Fruit fly (Drosophila melanogaster) whole organism, embryonic: ENCODE measurements around the gene Lgr1.

ENCODE experiments used
- Adf1 ChIP-seq: fragments of 200-800 bp; sonication (Bioruptor generic); IDR thresholded peaks from 2 replicates; pipeline ENCODE4 v1.3.6; 2022; ENCODE audit warnings: missing biosample characterization, missing genetic modification characterization
- Aef1 ChIP-seq: fragments of 200-800 bp; sonication (Bioruptor generic); IDR thresholded peaks from 3 replicates; pipeline ENCODE4 v1.3.6; 2022; ENCODE audit warnings: missing biosample characterization, missing genetic modification characterization
- CG10209 ChIP-seq: fragments of 200-800 bp; sonication (Bioruptor generic); optimal IDR thresholded peaks from 3 replicates; lab custom pipeline; 2017; ENCODE audit warnings: missing biosample characterization, mild to moderate bottlenecking, missing genetic modification characterization, missing genetic modification reagents
- CG1024 ChIP-seq: fragments of 200-800 bp; sonication (Bioruptor generic); IDR thresholded peaks from 2 replicates; pipeline ENCODE4 v1.3.6; 2022; ENCODE audit warnings: missing biosample characterization, missing genetic modification characterization
- CG10543 ChIP-seq: fragments of 200-800 bp; sonication (Bioruptor generic); optimal IDR thresholded peaks from 3 replicates; lab custom pipeline; 2017; ENCODE audit warnings: missing biosample characterization, mild to moderate bottlenecking, missing genetic modification characterization, moderate library complexity
- CG11504 ChIP-seq: fragments of 200-800 bp; sonication (Bioruptor generic); optimal IDR thresholded peaks from 3 replicates; lab custom pipeline; 2019; ENCODE audit warnings: missing biosample characterization, mild to moderate bottlenecking, missing genetic modification characterization, moderate library complexity
- CG12391 ChIP-seq: fragments of 200-800 bp; sonication (Bioruptor generic); optimal IDR thresholded peaks from 3 replicates; lab custom pipeline; 2018; ENCODE audit warnings: missing biosample characterization, mild to moderate bottlenecking, missing genetic modification characterization, moderate library complexity
- CG12769 ChIP-seq: fragments of 200-800 bp; sonication (Bioruptor generic); optimal IDR thresholded peaks from 2 replicates; lab custom pipeline; 2019; ENCODE audit warnings: missing biosample characterization, mild to moderate bottlenecking, missing genetic modification characterization, moderate library complexity
- CG13894 ChIP-seq: fragments of 200-800 bp; sonication (Bioruptor generic); optimal IDR thresholded peaks from 3 replicates; lab custom pipeline; 2018; ENCODE audit warnings: missing biosample characterization, mild to moderate bottlenecking, missing genetic modification characterization, moderate library complexity
- CG17359 ChIP-seq: fragments of 200-800 bp; sonication (Bioruptor generic); optimal IDR thresholded peaks from 3 replicates; lab custom pipeline; 2018; ENCODE audit warnings: missing biosample characterization, mild to moderate bottlenecking, missing genetic modification characterization, moderate library complexity
- CG1792 ChIP-seq: fragments of 200-800 bp; sonication (Bioruptor generic); optimal IDR thresholded peaks from 2 replicates; lab custom pipeline; 2016; ENCODE audit warnings: missing biosample characterization, missing genetic modification characterization
- CG2120 ChIP-seq: fragments of 200-800 bp; sonication (Bioruptor generic); optimal IDR thresholded peaks from 3 replicates; lab custom pipeline; 2016; ENCODE audit warnings: missing biosample characterization, missing genetic modification characterization
- CG2712 ChIP-seq: fragments of 200-800 bp; optimal IDR thresholded peaks from 3 replicates; lab custom pipeline; 2019; ENCODE audit warnings: missing biosample characterization, mild to moderate bottlenecking, missing genetic modification characterization, moderate library complexity
- CG3838 ChIP-seq: fragments of 200-800 bp; sonication (Bioruptor generic); optimal IDR thresholded peaks from 3 replicates; lab custom pipeline; 2016; ENCODE audit warnings: missing biosample characterization, missing genetic modification characterization
- CG42726 ChIP-seq: fragments of 200-800 bp; sonication (Bioruptor generic); IDR thresholded peaks from 2 replicates; pipeline ENCODE4 v1.3.6; 2022; ENCODE audit warnings: missing biosample characterization, missing genetic modification characterization; ENCODE audit not compliant: partially characterized antibody
- CG4404 ChIP-seq: fragments of 200-800 bp; sonication (Bioruptor generic); IDR thresholded peaks from 2 replicates; pipeline ENCODE4 v1.3.6; 2022; ENCODE audit warnings: missing biosample characterization, missing genetic modification characterization
- CG9609 ChIP-seq: fragments of 200-800 bp; sonication (Bioruptor generic); optimal IDR thresholded peaks from 3 replicates; lab custom pipeline; 2016; ENCODE audit warnings: missing biosample characterization, missing genetic modification characterization
- CG9727 ChIP-seq: fragments of 200-800 bp; sonication (Bioruptor generic); optimal IDR thresholded peaks from 3 replicates; lab custom pipeline; 2017; ENCODE audit warnings: missing biosample characterization, mild to moderate bottlenecking, missing genetic modification characterization
- CG9932 ChIP-seq: fragments of 200-800 bp; sonication (Bioruptor generic); IDR thresholded peaks from 2 replicates; pipeline ENCODE4 v1.3.6; 2022; ENCODE audit warnings: missing biosample characterization, missing genetic modification characterization
- D19A ChIP-seq: fragments of 200-800 bp; optimal IDR thresholded peaks from 3 replicates; lab custom pipeline; 2019; ENCODE audit warnings: missing biosample characterization, mild to moderate bottlenecking, missing genetic modification characterization, moderate library complexity
- D19B ChIP-seq: fragments of 200-800 bp; sonication (Bioruptor generic); optimal IDR thresholded peaks from 2 replicates; lab custom pipeline; 2017; ENCODE audit warnings: missing biosample characterization, mild to moderate bottlenecking, missing genetic modification characterization
- Dfd ChIP-seq, 2 experiments: fragments of >200 bp; optimal IDR thresholded peaks; 2 replicates each; lab custom pipeline; 2017; ENCODE audit warnings: missing biosample characterization in 2 of 2, missing genetic modification characterization in 2 of 2
- Doc2 ChIP-seq: fragments of 200-800 bp; sonication (Bioruptor generic); IDR thresholded peaks from 2 replicates; pipeline ENCODE4 v1.3.6; 2022; ENCODE audit warnings: missing biosample characterization, missing genetic modification characterization
- Fer3 ChIP-seq: fragments of 200-800 bp; sonication (Bioruptor generic); optimal IDR thresholded peaks from 2 replicates; lab custom pipeline; 2018; ENCODE audit warnings: missing biosample characterization, mild to moderate bottlenecking, missing genetic modification characterization, moderate library complexity
- HLH4C ChIP-seq: fragments of 200-800 bp; sonication (Bioruptor generic); IDR thresholded peaks from 3 replicates; pipeline ENCODE4 v1.3.6; 2022; ENCODE audit warnings: missing biosample characterization, missing genetic modification characterization; ENCODE audit not compliant: partially characterized antibody
- Hr3 ChIP-seq: fragments of 200-800 bp; sonication (Bioruptor generic); optimal IDR thresholded peaks from 3 replicates; lab custom pipeline; 2016; ENCODE audit warnings: missing biosample characterization, missing genetic modification characterization
- Jarid2 ChIP-seq: fragments of 200-800 bp; sonication (Bioruptor generic); optimal IDR thresholded peaks from 3 replicates; lab custom pipeline; 2017; ENCODE audit warnings: mild to moderate bottlenecking, missing biosample characterization, missing genetic modification reagents, missing genetic modification characterization
- Lim3 ChIP-seq: fragments of 200-800 bp; sonication (Bioruptor generic); IDR thresholded peaks from 2 replicates; pipeline ENCODE4 v1.3.6; 2022; ENCODE audit warnings: missing biosample characterization, missing genetic modification characterization
- Scr ChIP-seq: fragments of 200-800 bp; sonication (Bioruptor generic); IDR thresholded peaks from 2 replicates; pipeline ENCODE4 v1.3.6; 2022; ENCODE audit warnings: missing biosample characterization, missing genetic modification characterization; ENCODE audit not compliant: partially characterized antibody
- abd-A ChIP-seq: fragments of 200-800 bp; sonication (Bioruptor generic); optimal IDR thresholded peaks from 3 replicates; lab custom pipeline; 2019; ENCODE audit warnings: missing biosample characterization, mild to moderate bottlenecking, missing genetic modification characterization, moderate library complexity
- ara ChIP-seq: fragments of 200-800 bp; sonication (Bioruptor generic); IDR thresholded peaks from 2 replicates; pipeline ENCODE4 v1.3.6; 2022; ENCODE audit warnings: missing biosample characterization, missing genetic modification characterization
- ase ChIP-seq: fragments of 200-800 bp; sonication (Bioruptor generic); IDR thresholded peaks from 3 replicates; pipeline ENCODE4 v1.3.6; 2022; ENCODE audit warnings: missing biosample characterization, missing genetic modification characterization
- ash1 ChIP-seq: fragments of 200-800 bp; sonication (Bioruptor generic); optimal IDR thresholded peaks from 2 replicates; lab custom pipeline; 2018; ENCODE audit warnings: missing biosample characterization, mild to moderate bottlenecking, missing genetic modification characterization
- croc ChIP-seq: fragments of 200-800 bp; sonication (Bioruptor generic); conservative IDR thresholded peaks from 3 replicates; pipeline ENCODE4 v1.3.6; 2022; ENCODE audit warnings: missing biosample characterization, missing genetic modification characterization
- danr ChIP-seq: fragments of 200-800 bp; sonication (Bioruptor generic); IDR thresholded peaks from 2 replicates; pipeline ENCODE4 v1.3.6; 2022; ENCODE audit warnings: missing biosample characterization, missing genetic modification characterization
- exex ChIP-seq: fragments of 200-800 bp; sonication (Bioruptor generic); optimal IDR thresholded peaks from 4 replicates; lab custom pipeline; 2018; ENCODE audit warnings: missing biosample characterization, mild to moderate bottlenecking, missing genetic modification characterization, moderate library complexity
- fd64A ChIP-seq: fragments of 200-800 bp; sonication (Bioruptor generic); optimal IDR thresholded peaks from 3 replicates; lab custom pipeline; 2018; ENCODE audit warnings: missing biosample characterization, mild to moderate bottlenecking, missing genetic modification characterization
- grn ChIP-seq: fragments of 200-800 bp; sonication (Bioruptor generic); optimal IDR thresholded peaks from 3 replicates; lab custom pipeline; 2017; ENCODE audit warnings: missing biosample characterization, missing genetic modification characterization
- knrl ChIP-seq: fragments of 200-800 bp; sonication (Bioruptor generic); IDR thresholded peaks from 3 replicates; pipeline ENCODE4 v1.3.6; 2022; ENCODE audit warnings: missing biosample characterization, missing genetic modification characterization; ENCODE audit not compliant: partially characterized antibody
- pros ChIP-seq: fragments of 200-800 bp; sonication (Bioruptor generic); optimal IDR thresholded peaks from 3 replicates; lab custom pipeline; 2019; ENCODE audit warnings: missing biosample characterization, mild to moderate bottlenecking, missing genetic modification characterization, moderate library complexity
- pzg ChIP-seq: fragments of 200-800 bp; sonication (Bioruptor generic); optimal IDR thresholded peaks from 3 replicates; lab custom pipeline; 2018; ENCODE audit warnings: missing biosample characterization, mild to moderate bottlenecking, missing genetic modification characterization, moderate library complexity
- ranshi ChIP-seq: fragments of 200-800 bp; sonication (Bioruptor generic); IDR thresholded peaks from 2 replicates; pipeline ENCODE4 v1.3.6; 2022; ENCODE audit warnings: missing biosample characterization, missing genetic modification characterization
- sd ChIP-seq: fragments of 200-800 bp; sonication (Bioruptor generic); optimal IDR thresholded peaks from 3 replicates; lab custom pipeline; 2018; ENCODE audit warnings: missing biosample characterization, mild to moderate bottlenecking, missing genetic modification characterization, moderate library complexity
- sens-2 ChIP-seq: fragments of 200-800 bp; sonication (Bioruptor generic); IDR thresholded peaks from 2 replicates; pipeline ENCODE4 v1.3.6; 2022; ENCODE audit warnings: missing biosample characterization, missing genetic modification characterization
- slbo ChIP-seq: fragments of 200-800 bp; sonication (Bioruptor generic); IDR thresholded peaks from 2 replicates; pipeline ENCODE4 v1.3.6; 2022; ENCODE audit warnings: missing biosample characterization, missing genetic modification characterization
- trh ChIP-seq: fragments of 200-800 bp; sonication (Bioruptor generic); optimal IDR thresholded peaks from 2 replicates; lab custom pipeline; 2016; ENCODE audit warnings: missing biosample characterization, missing genetic modification characterization
- unpg ChIP-seq: fragments of 200-800 bp; sonication (Bioruptor generic); optimal IDR thresholded peaks from 3 replicates; lab custom pipeline; 2018; ENCODE audit warnings: missing biosample characterization, mild to moderate bottlenecking, missing genetic modification characterization, moderate library complexity
- yki ChIP-seq: fragments of >200 bp; optimal IDR thresholded peaks from 3 replicates; lab custom pipeline; 2018
- zf30C ChIP-seq: fragments of 200-800 bp; sonication (Bioruptor generic); optimal IDR thresholded peaks from 3 replicates; lab custom pipeline; 2018; ENCODE audit warnings: missing biosample characterization, mild to moderate bottlenecking, missing genetic modification characterization

The Lgr1 gene

dm6 chr3R:17700488-17701130, 25.0 kb upstream of the Lgr1 start (continued):
- TF ChIP-seq CG4404 (GFP tag; lab: Robert Waterston, UW) (peak; percentile 96), zf30C (GFP tag; lab: Kevin White, UChicago) (no peak), Dfd (GFP tag; optimal IDR thresholded peaks at IDR 0.05; lab: Kevin White, UChicago) (no peak), exex (peak; percentile 94), CG17359 (tag; lab: Kevin White, UChicago) (peak; percentile 99), Lim3 (peak; percentile 94), CG3838 (peak; percentile 87), CG1024 (GFP tag; lab: Robert Waterston, UW) (peak; percentile 85), CG2120 (peak; percentile 96), CG9609 (GFP tag; lab: Kevin White, UChicago) (peak; percentile 65), Hr3 (peak; percentile 99), sens-2 (GFP tag; lab: Robert Waterston, UW) (peak; percentile 91)

- no peak for TF ChIP-seq CG3838
- TF ChIP-seq slbo (GFP tag; lab: Robert Waterston, UW), result peak; percentile 18; the same call in 1 of the 2 replicates
- no peak for TF ChIP-seq sd (tag; lab: Kevin White, UChicago)
- no peak for TF ChIP-seq CG2712 (tag; lab: Kevin White, UChicago)
- TF ChIP-seq ase (GFP tag; lab: Robert Waterston, UW), result no peak
- no peak for TF ChIP-seq Jarid2 (GFP tag; lab: Kevin White, UChicago)
- no peak for TF ChIP-seq trh (GFP tag; lab: Kevin White, UChicago)
- TF ChIP-seq yki (lab: Kevin White, UChicago), result no peak
- TF ChIP-seq knrl (GFP tag; lab: Robert Waterston, UW), result peak; percentile 32; the same call in 1 of the 3 replicates
- TF ChIP-seq D19B, result no peak
- peak; percentile 81 for TF ChIP-seq CG10543 (GFP tag; lab: Kevin White, UChicago)
- TF ChIP-seq HLH4C (GFP tag; lab: Robert Waterston, UW), result no peak
- TF ChIP-seq unpg (GFP tag; lab: Kevin White, UChicago), result no peak
- peak; percentile 34 for TF ChIP-seq D19A (tag; lab: Kevin White, UChicago)
- TF ChIP-seq CG10209 (GFP tag; lab: Kevin White, UChicago), result no peak
- TF ChIP-seq CG1792 (GFP tag; lab: Kevin White, UChicago), result no peak
- no peak for TF ChIP-seq Doc2
- TF ChIP-seq Adf1 (GFP tag; lab: Robert Waterston, UW), result peak; percentile 66
- TF ChIP-seq danr (GFP tag; lab: Robert Waterston, UW), result no peak
- TF ChIP-seq fd64A (GFP tag; lab: Kevin White, UChicago), result no peak
- peak; percentile 29 for TF ChIP-seq CG9932 (GFP tag; lab: Robert Waterston, UW)
- TF ChIP-seq CG42726 (GFP tag; lab: Robert Waterston, UW), result no peak
- peak; percentile 49 for TF ChIP-seq CG13894 (tag; lab: Kevin White, UChicago)
- TF ChIP-seq CG11504, result no peak
- peak; percentile 72 for TF ChIP-seq pros (GFP tag; lab: Kevin White, UChicago)
- TF ChIP-seq ara (GFP tag; lab: Robert Waterston, UW), result no peak
- TF ChIP-seq pzg (GFP tag; lab: Kevin White, UChicago), result peak; percentile 10
- no peak for TF ChIP-seq CG9727 (GFP tag; lab: Kevin White, UChicago)
- TF ChIP-seq ash1, result peak; percentile 12
- no peak for TF ChIP-seq croc (GFP tag; lab: Robert Waterston, UW)
- TF ChIP-seq CG12769 (tag; lab: Kevin White, UChicago), result peak; percentile 37
- peak; percentile 78 for TF ChIP-seq abd-A (tag; lab: Kevin White, UChicago)
- peak; percentile 35; the same call in 1 of the 2 replicates for TF ChIP-seq Scr (GFP tag; lab: Robert Waterston, UW)
- TF ChIP-seq CG12391 (tag; lab: Kevin White, UChicago), result no peak
- TF ChIP-seq ranshi, result no peak
- no peak for TF ChIP-seq Fer3
- peak; percentile 75 for TF ChIP-seq grn (GFP tag; lab: Kevin White, UChicago)
- TF ChIP-seq Aef1 (GFP tag; lab: Robert Waterston, UW), result peak; percentile 50; the same call in 2 of the 3 replicates
Measured at dm6 chr3R:17701131-17701593, 24.4 kb upstream of the Lgr1 start.
